Worm (Caenorhabditis elegans) whole organism, early embryonic: ENCODE data around the gene nep-1.

Source experiments
- ama-1 ChIP-seq: fragments of 150-350 bp; optimal IDR thresholded peaks from 2 replicates; lab custom pipeline; 2014
- pes-1 ChIP-seq: fragments of 200-800 bp; sonication (Bioruptor generic); IDR thresholded peaks from 2 replicates; pipeline ENCODE4 v1.3.6; 2022; ENCODE audit warnings: missing genetic modification reagents, missing genetic modification characterization, missing compliant biosample characterization
- sea-1 ChIP-seq: fragments of 200-800 bp; sonication (Bioruptor generic); conservative IDR thresholded peaks from 2 replicates; pipeline ENCODE4 v1.3.6; 2022; ENCODE audit warnings: missing genetic modification characterization, missing compliant biosample characterization

DNA sequence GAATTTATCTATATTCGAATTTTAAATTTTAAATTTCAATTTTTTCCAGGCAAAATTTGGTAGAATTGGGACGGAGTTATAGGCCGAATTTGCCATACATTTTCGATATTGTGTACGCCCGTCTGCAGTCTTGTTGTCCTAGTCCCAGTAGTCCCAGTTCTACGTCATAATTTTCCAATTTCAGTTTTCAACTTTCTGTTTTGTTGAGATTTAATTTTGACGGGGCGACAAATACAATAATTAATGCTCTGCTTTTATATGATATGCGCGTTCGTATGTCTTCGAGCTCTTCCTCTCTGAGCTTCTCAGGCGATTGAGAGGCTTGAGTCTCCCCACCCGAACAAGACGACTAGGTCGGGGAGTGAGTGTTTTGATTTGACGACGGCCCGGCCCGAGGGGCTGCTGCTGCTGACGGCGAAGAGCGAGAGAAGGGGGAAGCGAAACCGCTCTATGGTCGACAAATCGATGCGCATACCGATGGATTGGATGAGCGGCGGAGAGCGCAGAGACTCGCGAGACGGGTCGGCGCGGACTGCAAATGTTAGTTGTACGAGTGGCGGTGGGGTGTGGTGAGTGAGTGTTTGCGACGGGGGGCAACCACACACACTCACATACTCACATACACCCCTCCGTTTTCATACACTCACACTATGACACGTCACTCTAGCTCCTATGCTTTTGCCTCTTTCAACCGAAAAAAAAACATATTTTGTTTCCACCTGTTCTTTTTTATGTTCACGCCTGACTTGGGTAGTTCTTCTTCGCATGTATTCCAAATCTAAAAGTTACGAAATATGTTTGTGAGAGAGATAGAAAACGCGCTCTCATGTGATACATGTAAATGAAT is 22.1 kb downstream of the nep-1 start:
- peak; percentile 60 for TF ChIP-seq ama-1 (lab: Kevin White, UChicago)
- peak; percentile 70 for TF ChIP-seq sea-1 (GFP tag; lab: Robert Waterston, UW)
- TF ChIP-seq pes-1 = no peak; the same call in 1 of the 2 replicates
